Worm (Caenorhabditis elegans) whole organism, early embryonic: ENCODE results near the gene col-109.

Source experiments
- B0310.2 ChIP-seq: sonication (generic microtip); optimal IDR thresholded peaks from 2 replicates; lab custom pipeline; 2016; ENCODE audit warnings: mild to moderate bottlenecking, missing genetic modification characterization, missing compliant biosample characterization
- ceh-13 ChIP-seq: fragments of 200-800 bp; sonication (Bioruptor generic); optimal IDR thresholded peaks from 2 replicates; lab custom pipeline; 2018; ENCODE audit warnings: mild to moderate bottlenecking, missing genetic modification characterization, missing compliant biosample characterization
- ceh-36 ChIP-seq: sonication (generic microtip); optimal IDR thresholded peaks from 2 replicates; lab custom pipeline; 2016; ENCODE audit warnings: missing genetic modification characterization, inconsistent platforms, missing compliant biosample characterization
- ets-7 ChIP-seq: sonication (generic microtip); optimal IDR thresholded peaks from 2 replicates; lab custom pipeline; 2016; ENCODE audit warnings: missing genotype, missing genetic modification characterization, missing compliant biosample characterization
- hmg-4 ChIP-seq: fragments of 200-800 bp; sonication (Bioruptor generic); optimal IDR thresholded peaks from 2 replicates; lab custom pipeline; 2018; ENCODE audit warnings: mild to moderate bottlenecking, missing genetic modification characterization, missing compliant biosample characterization
- pes-1 ChIP-seq: fragments of 200-800 bp; sonication (Bioruptor generic); IDR thresholded peaks from 2 replicates; pipeline ENCODE4 v1.3.6; 2022; ENCODE audit warnings: missing genetic modification reagents, missing genetic modification characterization, missing compliant biosample characterization
- scrt-1 ChIP-seq: fragments of 200-800 bp; sonication (Bioruptor generic); IDR thresholded peaks from 2 replicates; pipeline ENCODE4 v1.3.6; 2022; ENCODE audit warnings: missing genetic modification characterization, missing compliant biosample characterization

DNA sequence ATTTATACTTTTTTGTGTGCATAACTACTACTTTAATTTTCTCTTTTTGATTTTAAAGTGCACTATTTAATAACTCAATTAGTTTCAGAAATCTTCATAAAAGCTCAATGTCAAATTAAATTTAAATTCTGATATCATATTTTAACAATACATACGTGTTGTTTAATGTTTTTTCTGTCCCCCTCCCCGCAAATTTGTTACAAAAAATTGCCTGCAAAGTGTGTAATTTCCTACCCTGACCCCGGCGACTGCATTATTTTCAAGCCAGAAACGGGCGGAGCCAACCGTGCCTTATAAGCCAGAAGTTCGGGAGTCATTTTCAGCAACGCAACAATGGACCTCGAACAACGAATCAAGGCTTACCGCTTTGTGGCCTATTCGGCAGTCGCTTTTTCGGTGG lies 51.8 kb downstream of the col-109 start, which contains the start of gene col-108:
- TF ChIP-seq ceh-13 (no peak), B0310.2 (tag; lab: Kevin White, UChicago) (no peak), pes-1 (GFP tag; lab: Robert Waterston, UW) (no peak), ceh-36 (tag; lab: Kevin White, UChicago) (no peak), hmg-4 (GFP tag; lab: Kevin White, UChicago) (no peak), ets-7 (no peak), scrt-1 (GFP tag; lab: Robert Waterston, UW) (no peak)
